Fruit fly (Drosophila melanogaster) whole organism, embryonic: ENCODE data around the gene CG33631.

Experiments used
- Abd-B ChIP-seq: fragments of 200-800 bp; sonication (Bioruptor generic); optimal IDR thresholded peaks from 2 replicates; lab custom pipeline; 2018; ENCODE audit warnings: missing biosample characterization, mild to moderate bottlenecking, missing genetic modification characterization, moderate library complexity
- Blimp-1 ChIP-seq: fragments of 200-800 bp; sonication (Bioruptor generic); optimal IDR thresholded peaks from 3 replicates; lab custom pipeline; 2018; ENCODE audit warnings: missing biosample characterization, missing genetic modification characterization, mild to moderate bottlenecking, moderate library complexity, missing genetic modification reagents
- CG10366 ChIP-seq: fragments of 200-800 bp; sonication (Bioruptor generic); IDR thresholded peaks from 2 replicates; pipeline ENCODE4 v1.3.6; 2022; ENCODE audit warnings: missing biosample characterization, missing genetic modification characterization
- CG10654 ChIP-seq: fragments of 200-800 bp; sonication (Bioruptor generic); optimal IDR thresholded peaks from 2 replicates; lab custom pipeline; 2016; ENCODE audit warnings: missing biosample characterization, missing genetic modification characterization
- CG11695 ChIP-seq: fragments of 200-800 bp; sonication (Bioruptor generic); IDR thresholded peaks from 3 replicates; pipeline ENCODE4 v1.3.6; 2022; ENCODE audit warnings: missing biosample characterization, missing genetic modification characterization
- CG12071 ChIP-seq: fragments of 200-800 bp; sonication (Bioruptor generic); optimal IDR thresholded peaks from 3 replicates; lab custom pipeline; 2018; ENCODE audit warnings: missing biosample characterization, mild to moderate bottlenecking, missing genetic modification characterization
- CG12155 ChIP-seq: fragments of 200-800 bp; sonication (Bioruptor generic); optimal IDR thresholded peaks from 3 replicates; lab custom pipeline; 2016; ENCODE audit warnings: missing biosample characterization, missing genetic modification characterization
- CG12236 ChIP-seq: fragments of 200-800 bp; sonication (Bioruptor generic); optimal IDR thresholded peaks from 2 replicates; lab custom pipeline; 2016; ENCODE audit warnings: missing biosample characterization, missing genetic modification characterization
- CG12659 ChIP-seq: fragments of 200-800 bp; sonication (Bioruptor generic); optimal IDR thresholded peaks from 3 replicates; lab custom pipeline; 2017; ENCODE audit warnings: mild to moderate bottlenecking, missing biosample characterization, missing genetic modification reagents, missing genetic modification characterization
- CG12769 ChIP-seq: fragments of 200-800 bp; sonication (Bioruptor generic); optimal IDR thresholded peaks from 2 replicates; lab custom pipeline; 2019; ENCODE audit warnings: missing biosample characterization, mild to moderate bottlenecking, missing genetic modification characterization, moderate library complexity
- CG13894 ChIP-seq: fragments of 200-800 bp; sonication (Bioruptor generic); optimal IDR thresholded peaks from 3 replicates; lab custom pipeline; 2018; ENCODE audit warnings: missing biosample characterization, mild to moderate bottlenecking, missing genetic modification characterization, moderate library complexity
- CG14050 ChIP-seq: fragments of 200-800 bp; sonication (Bioruptor generic); IDR thresholded peaks from 3 replicates; pipeline ENCODE4 v1.3.6; 2022; ENCODE audit warnings: missing biosample characterization, missing genetic modification characterization
- CG15269 ChIP-seq: fragments of 200-800 bp; sonication (Bioruptor generic); optimal IDR thresholded peaks from 2 replicates; lab custom pipeline; 2018; ENCODE audit warnings: missing biosample characterization, mild to moderate bottlenecking, missing genetic modification characterization, moderate library complexity
- CG16813 ChIP-seq: fragments of 200-800 bp; sonication (Bioruptor generic); IDR thresholded peaks from 3 replicates; pipeline ENCODE4 v1.3.6; 2022; ENCODE audit warnings: missing biosample characterization, missing genetic modification characterization; ENCODE audit not compliant: partially characterized antibody
- CG17361 ChIP-seq: fragments of 200-800 bp; sonication (Bioruptor generic); IDR thresholded peaks from 3 replicates; pipeline ENCODE4 v1.3.6; 2022; ENCODE audit warnings: missing biosample characterization, missing genetic modification characterization
- CG18262 ChIP-seq: fragments of 200-800 bp; optimal IDR thresholded peaks from 3 replicates; lab custom pipeline; 2019; ENCODE audit warnings: missing biosample characterization, mild to moderate bottlenecking, missing genetic modification characterization, moderate library complexity
- CG3163 ChIP-seq: fragments of 200-800 bp; sonication (Bioruptor generic); optimal IDR thresholded peaks from 3 replicates; lab custom pipeline; 2016; ENCODE audit warnings: missing biosample characterization, missing genetic modification characterization
- CG33213 ChIP-seq: fragments of 200-800 bp; sonication (Bioruptor generic); optimal IDR thresholded peaks from 3 replicates; lab custom pipeline; 2016; ENCODE audit warnings: missing biosample characterization, missing genetic modification characterization
- CG6654 ChIP-seq: fragments of 200-800 bp; sonication (Bioruptor generic); optimal IDR thresholded peaks from 2 replicates; lab custom pipeline; 2017; ENCODE audit warnings: missing biosample characterization, mild to moderate bottlenecking, missing genetic modification characterization
- CG6683 ChIP-seq: fragments of 200-800 bp; sonication (Bioruptor generic); optimal IDR thresholded peaks from 2 replicates; lab custom pipeline; 2017; ENCODE audit warnings: missing biosample characterization, mild to moderate bottlenecking, missing genetic modification characterization, missing genetic modification reagents
- CG7357 ChIP-seq: fragments of 200-800 bp; sonication (Bioruptor generic); IDR thresholded peaks from 3 replicates; pipeline ENCODE4 v1.3.6; 2022; ENCODE audit warnings: missing biosample characterization, missing genetic modification characterization
- CG7786 ChIP-seq: fragments of 200-800 bp; sonication (Bioruptor generic); optimal IDR thresholded peaks from 2 replicates; lab custom pipeline; 2016; ENCODE audit warnings: missing biosample characterization, missing genetic modification characterization
- CG7928 ChIP-seq: fragments of 200-800 bp; sonication (Bioruptor generic); optimal IDR thresholded peaks from 2 replicates; lab custom pipeline; 2017; ENCODE audit warnings: missing biosample characterization, mild to moderate bottlenecking, missing genetic modification characterization
- CG7987 ChIP-seq: fragments of 200-800 bp; sonication (Bioruptor generic); optimal IDR thresholded peaks from 2 replicates; lab custom pipeline; 2018; ENCODE audit warnings: missing biosample characterization, mild to moderate bottlenecking, missing genetic modification characterization, moderate library complexity
- CkIIα-i1 ChIP-seq: fragments of 200-800 bp; sonication (Bioruptor generic); IDR thresholded peaks from 2 replicates; pipeline ENCODE4 v1.3.6; 2022; ENCODE audit warnings: missing biosample characterization, missing genetic modification characterization
- Dek ChIP-seq: fragments of 200-800 bp; sonication (Bioruptor generic); optimal IDR thresholded peaks from 3 replicates; lab custom pipeline; 2019; ENCODE audit warnings: missing biosample characterization, mild to moderate bottlenecking, missing genetic modification characterization, moderate library complexity
- Gsc ChIP-seq: fragments of 200-800 bp; sonication (Bioruptor generic); IDR thresholded peaks from 2 replicates; pipeline ENCODE4 v1.3.6; 2022; ENCODE audit warnings: missing biosample characterization, missing genetic modification characterization
- HmgD ChIP-seq: fragments of 200-800 bp; sonication (Bioruptor generic); optimal IDR thresholded peaks from 3 replicates; lab custom pipeline; 2016; ENCODE audit warnings: missing biosample characterization, missing genetic modification characterization
- Hr39 ChIP-seq: fragments of >200 bp; optimal IDR thresholded peaks from 2 replicates; lab custom pipeline; 2017
- MTF-1 ChIP-seq: fragments of 200-800 bp; sonication (Bioruptor generic); optimal IDR thresholded peaks from 2 replicates; lab custom pipeline; 2018; ENCODE audit warnings: missing biosample characterization, mild to moderate bottlenecking, missing genetic modification characterization, borderline replicate concordance
- NK7.1 ChIP-seq: fragments of 200-800 bp; sonication (Bioruptor generic); optimal IDR thresholded peaks from 3 replicates; lab custom pipeline; 2016; ENCODE audit warnings: missing biosample characterization, missing genetic modification characterization
- Ptx1 ChIP-seq: fragments of 200-800 bp; sonication (Bioruptor generic); IDR thresholded peaks from 2 replicates; pipeline ENCODE4 v1.3.6; 2022; ENCODE audit warnings: missing biosample characterization, missing genetic modification characterization
- Sox102F ChIP-seq: fragments of 200-800 bp; sonication (Bioruptor generic); optimal IDR thresholded peaks from 2 replicates; lab custom pipeline; 2018; ENCODE audit warnings: missing biosample characterization, mild to moderate bottlenecking, missing genetic modification characterization, moderate library complexity
- TFAM ChIP-seq: fragments of 200-800 bp; sonication (Bioruptor generic); optimal IDR thresholded peaks from 2 replicates; lab custom pipeline; 2017; ENCODE audit warnings: missing biosample characterization, missing genetic modification characterization, inconsistent platforms
- aop ChIP-seq: fragments of 200-800 bp; sonication (Bioruptor generic); IDR thresholded peaks from 2 replicates; pipeline ENCODE4 v1.3.6; 2022; ENCODE audit warnings: missing biosample characterization, missing genetic modification characterization
- bab2 ChIP-seq: fragments of 200-800 bp; sonication (Bioruptor generic); optimal IDR thresholded peaks from 2 replicates; lab custom pipeline; 2016; ENCODE audit warnings: missing biosample characterization, missing genetic modification characterization
- chif ChIP-seq, 2 experiments: fragments of 200-800 bp; sonication (Bioruptor generic); optimal IDR thresholded peaks; 3 replicates each; lab custom pipeline; 2016; ENCODE audit warnings: missing biosample characterization in 2 of 2, missing genetic modification characterization in 2 of 2
- croc ChIP-seq: fragments of 200-800 bp; sonication (Bioruptor generic); conservative IDR thresholded peaks from 3 replicates; pipeline ENCODE4 v1.3.6; 2022; ENCODE audit warnings: missing biosample characterization, missing genetic modification characterization
- cwo ChIP-seq: fragments of 200-800 bp; sonication (Bioruptor generic); optimal IDR thresholded peaks from 3 replicates; lab custom pipeline; 2017; ENCODE audit warnings: missing biosample characterization, missing genetic modification characterization, mild to moderate bottlenecking, moderate library complexity, missing genetic modification reagents
- fd102C ChIP-seq: fragments of 200-800 bp; sonication (Bioruptor generic); optimal IDR thresholded peaks from 2 replicates; lab custom pipeline; 2018; ENCODE audit warnings: missing biosample characterization, mild to moderate bottlenecking, missing genetic modification characterization, moderate library complexity
- fru ChIP-seq: fragments of >200 bp; optimal IDR thresholded peaks from 2 replicates; lab custom pipeline; 2017
- fu2 ChIP-seq: fragments of 200-800 bp; sonication (Bioruptor generic); optimal IDR thresholded peaks from 2 replicates; lab custom pipeline; 2016; ENCODE audit warnings: missing biosample characterization, missing genetic modification characterization
- gcm2 ChIP-seq: fragments of 200-800 bp; sonication (Bioruptor generic); optimal IDR thresholded peaks from 2 replicates; lab custom pipeline; 2016; ENCODE audit warnings: missing biosample characterization, missing genetic modification characterization
- gem ChIP-seq: fragments of 200-800 bp; sonication (Bioruptor generic); optimal IDR thresholded peaks from 2 replicates; lab custom pipeline; 2019; ENCODE audit warnings: missing biosample characterization, mild to moderate bottlenecking, missing genetic modification characterization, moderate library complexity
- gfzf ChIP-seq: fragments of 200-800 bp; sonication (Bioruptor generic); optimal IDR thresholded peaks from 2 replicates; lab custom pipeline; 2016; ENCODE audit warnings: missing biosample characterization, mild to moderate bottlenecking, missing genetic modification characterization, moderate library complexity
- lmd ChIP-seq: fragments of 200-800 bp; sonication (Bioruptor generic); IDR thresholded peaks from 2 replicates; pipeline ENCODE4 v1.3.6; 2022; ENCODE audit warnings: missing biosample characterization, missing genetic modification characterization
- pita ChIP-seq: fragments of 200-800 bp; sonication (Bioruptor generic); optimal IDR thresholded peaks from 2 replicates; lab custom pipeline; 2017; ENCODE audit warnings: missing biosample characterization, mild to moderate bottlenecking, missing genetic modification characterization
- schlank ChIP-seq: fragments of 200-800 bp; sonication (Bioruptor generic); optimal IDR thresholded peaks from 2 replicates; lab custom pipeline; 2018; ENCODE audit warnings: missing biosample characterization, mild to moderate bottlenecking, missing genetic modification characterization
- sr ChIP-seq: fragments of 200-800 bp; sonication (Bioruptor generic); IDR thresholded peaks from 3 replicates; pipeline ENCODE4 v1.3.6; 2022; ENCODE audit warnings: missing biosample characterization, missing genetic modification characterization
- trem ChIP-seq: fragments of 200-800 bp; optimal IDR thresholded peaks from 3 replicates; lab custom pipeline; 2019; ENCODE audit warnings: missing biosample characterization, mild to moderate bottlenecking, missing genetic modification characterization, moderate library complexity
- trh ChIP-seq: fragments of 200-800 bp; sonication (Bioruptor generic); optimal IDR thresholded peaks from 2 replicates; lab custom pipeline; 2016; ENCODE audit warnings: missing biosample characterization, missing genetic modification characterization
- vnd ChIP-seq: fragments of 200-800 bp; sonication (Bioruptor generic); IDR thresholded peaks from 3 replicates; pipeline ENCODE4 v1.3.6; 2022; ENCODE audit warnings: missing biosample characterization, missing genetic modification characterization; ENCODE audit not compliant: partially characterized antibody

CG33631 gene

dm6 chr3R:10109938-10110337 lies 46.1 kb downstream of the CG33631 start, which contains the start of gene Fmr1 (continued):
- TF ChIP-seq pita (GFP tag; lab: Kevin White, UChicago) (no peak), CG10366 (GFP tag; lab: Robert Waterston, UW) (no peak), gcm2 (GFP tag; lab: Kevin White, UChicago) (no peak), MTF-1 (no peak), trh (GFP tag; lab: Kevin White, UChicago) (no peak), CG13894 (no peak), croc (no peak), fd102C (no peak), trem (tag; lab: Kevin White, UChicago) (peak; percentile 89), CG12236 (GFP tag; lab: Kevin White, UChicago) (peak; percentile 29), schlank (peak; percentile 12), CG12155 (GFP tag; lab: Kevin White, UChicago) (peak; percentile 46), CG7357 (no peak), aop (GFP tag; lab: Robert Waterston, UW) (no peak), CG15269 (peak; percentile 45), gem (tag; lab: Kevin White, UChicago) (peak; percentile 51), NK7.1 (no peak), TFAM (GFP tag; lab: Kevin White, UChicago) (no peak), CkIIα-i1 (GFP tag; lab: Robert Waterston, UW) (no peak), CG10654 (GFP tag; lab: Kevin White, UChicago) (peak; percentile 32), Gsc (no peak), CG12769 (tag; lab: Kevin White, UChicago) (peak; percentile 75), chif (GFP tag; optimal IDR thresholded peaks at IDR 0.05; lab: Kevin White, UChicago) (peak in 1 of 2 experiments; percentile 64), CG14050 (GFP tag; lab: Robert Waterston, UW) (no peak; the same call in 2 of the 3 replicates), CG6683 (no peak), CG3163 (peak; percentile 41), CG7987 (GFP tag; lab: Kevin White, UChicago) (peak; percentile 52), fu2 (peak; percentile 46), CG12659 (GFP tag; lab: Kevin White, UChicago) (peak; percentile 81), Dek (tag; lab: Kevin White, UChicago) (no peak), fru (lab: Kevin White, UChicago) (no peak), Abd-B (GFP tag; lab: Kevin White, UChicago) (no peak), HmgD (GFP tag; lab: Kevin White, UChicago) (peak; percentile 54), CG11695 (GFP tag; lab: Robert Waterston, UW) (no peak), CG7928 (GFP tag; lab: Kevin White, UChicago) (peak; percentile 18), CG18262 (tag; lab: Kevin White, UChicago) (peak; percentile 17), CG17361 (GFP tag; lab: Robert Waterston, UW) (peak; percentile 61), sr (no peak), Ptx1 (peak; percentile 55; the same call in 1 of the 2 replicates), CG16813 (peak; percentile 46; the same call in 2 of the 3 replicates), lmd (GFP tag; lab: Robert Waterston, UW) (peak; percentile 51; the same call in 1 of the 2 replicates), CG12071 (GFP tag; lab: Kevin White, UChicago) (no peak), gfzf (GFP tag; lab: Kevin White, UChicago) (peak; percentile 40), Blimp-1 (GFP tag; lab: Kevin White, UChicago) (no peak), CG6654 (GFP tag; lab: Kevin White, UChicago) (no peak), CG7786 (GFP tag; lab: Kevin White, UChicago) (peak; percentile 48), vnd (GFP tag; lab: Robert Waterston, UW) (no peak), Hr39 (lab: Kevin White, UChicago) (no peak), CG33213 (GFP tag; lab: Kevin White, UChicago) (peak; percentile 67), Sox102F (GFP tag; lab: Kevin White, UChicago) (peak; percentile 42), cwo (GFP tag; lab: Kevin White, UChicago) (no peak), bab2 (GFP tag; lab: Kevin White, UChicago) (peak; percentile 54)
